Worm (Caenorhabditis elegans) whole organism, L1 larva: ENCODE data around the gene prx-12.

Experiments
- fkh-10 ChIP-seq: sonication (generic microtip); optimal IDR thresholded peaks from 2 replicates; lab custom pipeline; 2017; ENCODE audit warnings: missing biosample characterization, missing genetic modification reagents, missing genetic modification characterization
- skn-1 ChIP-seq: fragments of 150-350 bp; optimal IDR thresholded peaks from 2 replicates; lab custom pipeline; 2014; ENCODE audit warnings: missing biosample characterization, missing genetic modification characterization
- unc-30 ChIP-seq: sonication (generic microtip); optimal IDR thresholded peaks from 2 replicates; lab custom pipeline; 2017; ENCODE audit warnings: missing biosample characterization, missing genetic modification characterization
- unc-62 ChIP-seq: fragments of 150-350 bp; optimal IDR thresholded peaks from 2 replicates; lab custom pipeline; 2014; ENCODE audit warnings: missing biosample characterization, missing genetic modification reagents, missing genetic modification characterization
- ztf-11 ChIP-seq, 2 experiments: sonication (generic microtip); optimal IDR thresholded peaks; 2 replicates each; lab custom pipeline; 2016 to 2017; ENCODE audit warnings: missing genetic modification characterization in 2 of 2, missing biosample characterization in 1 of 2, missing compliant biosample characterization in 1 of 2

- TF ChIP-seq fkh-10 (GFP tag; lab: Kevin White, UChicago) (no peak), unc-62 (no peak), ztf-11 (tag; optimal IDR thresholded peaks at IDR 0.05; lab: Kevin White, UChicago) (no peak), unc-30 (tag; lab: Kevin White, UChicago) (no peak), skn-1 (tag; lab: Kevin White, UChicago) (no peak)
Observed at ce11 chrX:11406784-11407183, 13.7 kb downstream of the prx-12 start.
